Worm (Caenorhabditis elegans) whole organism, dauer: ENCODE results near the gene C50C3.1.

ENCODE experiments used
- unc-62 ChIP-seq: sonication (generic microtip); optimal IDR thresholded peaks from 2 replicates; lab custom pipeline; 2017; ENCODE audit warnings: missing biosample characterization, missing genetic modification reagents, missing genetic modification characterization

C50C3.1 gene

ce11 chrIII:8191695-8192094 lies at the start of gene C50C3.1:
TSS of gene C50C3.1 (plus strand) at chrIII:8191995.
- TF ChIP-seq unc-62 (GFP tag; lab: Kevin White, UChicago), result no peak

- TF ChIP-seq unc-62 (GFP tag; lab: Kevin White, UChicago), result no peak
These were observed 49.6 kb upstream of the C50C3.1 start for ce11 chrIII:8142217-8142616.

ce11 chrIII:8144574-8145065 lies 47.2 kb upstream of the C50C3.1 start, which contains the start of the genes C14B9.8 and mrpl-18:
TSS of gene C14B9.8 (minus strand) at chrIII:8144629.
TSS of gene mrpl-18 (plus strand) at chrIII:8145015.
- no peak for TF ChIP-seq unc-62 (GFP tag; lab: Kevin White, UChicago)

- no peak for TF ChIP-seq unc-62 (GFP tag; lab: Kevin White, UChicago)
These were observed 45.8 kb upstream of the C50C3.1 start for ce11 chrIII:8145971-8146370.

ce11 chrIII:8148751-8149150 lies 43.0 kb upstream of the C50C3.1 start, which contains the start of gene D2007.2:
TSS of gene D2007.2 (plus strand) at chrIII:8148963.
- TF ChIP-seq unc-62 (GFP tag; lab: Kevin White, UChicago), result no peak

- no peak for TF ChIP-seq unc-62 (GFP tag; lab: Kevin White, UChicago)
These were observed 37.4 kb upstream of the C50C3.1 start for ce11 chrIII:8154423-8154822.

ce11 chrIII:8155166-8155565 lies 36.6 kb upstream of the C50C3.1 start, which contains the start of gene D2007.1:
TSS of gene D2007.1 (plus strand) at chrIII:8155466.
- TF ChIP-seq unc-62 (GFP tag; lab: Kevin White, UChicago), result no peak

ce11 chrIII:8158140-8158786 lies 33.5 kb upstream of the C50C3.1 start, which contains the start of gene atg-13:
TSS of gene atg-13 (minus strand) at chrIII:8158190.
- no peak for TF ChIP-seq unc-62 (GFP tag; lab: Kevin White, UChicago)

ce11 chrIII:8161238-8161637 lies 30.6 kb upstream of the C50C3.1 start, which contains the start of gene inpp-5K:
TSS of gene inpp-5K (minus strand) at chrIII:8161338.
- no peak for TF ChIP-seq unc-62 (GFP tag; lab: Kevin White, UChicago)

ce11 chrIII:8163283-8163682 lies 28.5 kb upstream of the C50C3.1 start, which contains the start of gene bath-42:
TSS of gene bath-42 (minus strand) at chrIII:8163383.
- no peak for TF ChIP-seq unc-62 (GFP tag; lab: Kevin White, UChicago)

ce11 chrIII:8163788-8164423 lies 27.9 kb upstream of the C50C3.1 start, which contains the start of gene prp-8:
TSS of gene prp-8 (plus strand) at chrIII:8164373.
- no peak for TF ChIP-seq unc-62 (GFP tag; lab: Kevin White, UChicago)

- no peak for TF ChIP-seq unc-62 (GFP tag; lab: Kevin White, UChicago)
These were observed 27.0 kb upstream of the C50C3.1 start for ce11 chrIII:8164771-8165170.

ce11 chrIII:8172609-8173133 lies 19.1 kb upstream of the C50C3.1 start:
- no peak for TF ChIP-seq unc-62 (GFP tag; lab: Kevin White, UChicago)

ce11 chrIII:8175263-8175662 lies 16.5 kb upstream of the C50C3.1 start:
- no peak for TF ChIP-seq unc-62 (GFP tag; lab: Kevin White, UChicago)

- TF ChIP-seq unc-62 (GFP tag; lab: Kevin White, UChicago), result no peak
These were observed 15.5 kb upstream of the C50C3.1 start, which contains the start of gene C50C3.12 for ce11 chrIII:8176265-8176664. TSS of gene C50C3.12 (plus strand) at chrIII:8176565.

- TF ChIP-seq unc-62 (GFP tag; lab: Kevin White, UChicago), result no peak
These were observed 12.9 kb upstream of the C50C3.1 start, which contains the start of gene C50C3.5 for ce11 chrIII:8178924-8179323. TSS of gene C50C3.5 (plus strand) at chrIII:8179224.
